Worm (Caenorhabditis elegans): ENCODE data around the gene pfd-4.

The pfd-4 gene

ce11 chrIV:11326939-11327565 is 12.0 kb downstream of the pfd-4 start, which contains the start of gene B0035.21 (continued):
- TF ChIP-seq tbp1 (GFP tag; optimal IDR thresholded peaks at IDR 0.05) (no peak), snpc-1.3 (tag; optimal IDR thresholded peaks at IDR 0.05; ENCODE audit: insufficient read depth) (peak; percentile 7), aptf-3 (GFP tag; IDR thresholded peaks at IDR 0.05) (no peak), ceh-79 (tag; optimal IDR thresholded peaks at IDR 0.05) (no peak), B0336.3 (GFP tag; IDR thresholded peaks at IDR 0.05) (no peak), cebp-2 (GFP tag; IDR thresholded peaks at IDR 0.05) (no peak), F57C9.4 (tag; optimal IDR thresholded peaks at IDR 0.05) (no peak), Y95B8A.8 (GFP tag; IDR thresholded peaks at IDR 0.05) (peak; percentile 70; the same call in 1 of the 2 replicates), mxl-1 (tag; optimal IDR thresholded peaks at IDR 0.05) (no peak), attf-3 (GFP tag; conservative IDR thresholded peaks at IDR 0.05) (no peak), hmg-20 (GFP tag; IDR thresholded peaks at IDR 0.05) (no peak), zfh-2 (GFP tag; conservative IDR thresholded peaks at IDR 0.05) (no peak), Y67H2A.10 (GFP tag; conservative IDR thresholded peaks at IDR 0.05) (no peak), lsl-1 (GFP tag; optimal IDR thresholded peaks at IDR 0.05) (no peak), lin-54 (GFP tag; optimal IDR thresholded peaks at IDR 0.05) (peak; percentile 27), hmg-1.2 (GFP tag; IDR thresholded peaks at IDR 0.05) (peak; percentile 23; the same call in 1 of the 2 replicates), F23B12.7 (tag; optimal IDR thresholded peaks at IDR 0.05; ENCODE audit: insufficient read depth) (no peak), snpc-1.1 (tag; optimal IDR thresholded peaks at IDR 0.05; ENCODE audit: insufficient read depth) (no peak), atf-7 (tag; optimal IDR thresholded peaks at IDR 0.05) (no peak), F22D6.2 (tag; optimal IDR thresholded peaks at IDR 0.05) (no peak), him-1 (tag; optimal IDR thresholded peaks at IDR 0.05) (peak; percentile 81), nhr-120 (GFP tag; IDR thresholded peaks at IDR 0.05) (no peak), F55B11.4 (tag; optimal IDR thresholded peaks at IDR 0.05; ENCODE audit: borderline replicate concordance, insufficient read depth) (no peak), sdz-38 (tag; optimal IDR thresholded peaks at IDR 0.05) (no peak), K11D2.4 (GFP tag; IDR thresholded peaks at IDR 0.05) (no peak), let-607 (tag; optimal IDR thresholded peaks at IDR 0.05) (no peak), ztf-18 (tag; optimal IDR thresholded peaks at IDR 0.05) (no peak), hlh-12 (tag; optimal IDR thresholded peaks at IDR 0.05) (no peak), F10E7.11 (tag; optimal IDR thresholded peaks at IDR 0.05) (no peak), lsy-27 (tag; optimal IDR thresholded peaks at IDR 0.05; ENCODE audit: borderline replicate concordance, insufficient read depth) (no peak), D2030.7 (GFP tag; IDR thresholded peaks at IDR 0.05) (peak; percentile 53), pha-4 (tag; optimal IDR thresholded peaks at IDR 0.05) (no peak), K12H6.12 (tag; optimal IDR thresholded peaks at IDR 0.05) (no peak), ztf-28 (GFP tag; IDR thresholded peaks at IDR 0.05) (no peak), dox-1 (GFP tag; IDR thresholded peaks at IDR 0.05) (peak; percentile 75), madf-10 (tag; optimal IDR thresholded peaks at IDR 0.05) (no peak), let-526 (GFP tag; IDR thresholded peaks at IDR 0.05) (no peak), nhr-27 (tag; optimal IDR thresholded peaks at IDR 0.05) (no peak), mel-28 (tag; optimal IDR thresholded peaks at IDR 0.05; ENCODE audit: borderline replicate concordance) (no peak), Y53F4B.3 (GFP tag; IDR thresholded peaks at IDR 0.05) (no peak), rcor-1 (GFP tag; IDR thresholded peaks at IDR 0.05) (peak; percentile 59; the same call in 1 of the 2 replicates), tbx-9 (tag; optimal IDR thresholded peaks at IDR 0.05; ENCODE audit: borderline replicate concordance) (no peak), C17E4.6 (GFP tag; IDR thresholded peaks at IDR 0.05) (peak; percentile 51; the same call in 1 of the 2 replicates), Y53G8AR.9 (GFP tag; conservative IDR thresholded peaks at IDR 0.05) (peak; percentile 76), madf-6 (GFP tag; IDR thresholded peaks at IDR 0.05) (peak; percentile 73), egl-18 (GFP tag; IDR thresholded peaks at IDR 0.05) (no peak), lag-1 (GFP tag; IDR thresholded peaks at IDR 0.05) (no peak)
